Worm (Caenorhabditis elegans) whole organism, L4 larva: ENCODE data around the gene mdt-26.

ENCODE experiments used
- F44E2.7 ChIP-seq: fragments of 200-800 bp; sonication (Bioruptor generic); IDR thresholded peaks from 2 replicates; pipeline ENCODE4 v2.1.2; 2022; ENCODE audit warnings: missing genetic modification characterization, missing compliant biosample characterization
- ctbp-1 ChIP-seq: fragments of 200-800 bp; sonication (Bioruptor generic); IDR thresholded peaks from 2 replicates; pipeline ENCODE4 v1.3.6; 2022; ENCODE audit warnings: missing genetic modification reagents, missing genetic modification characterization, missing compliant biosample characterization
- daf-19 ChIP-seq: fragments of 200-800 bp; sonication (Bioruptor generic); conservative IDR thresholded peaks from 2 replicates; pipeline ENCODE4 v1.3.6; 2022; ENCODE audit warnings: missing genetic modification characterization, missing compliant biosample characterization
- fos-1 ChIP-seq: fragments of 150-350 bp; optimal IDR thresholded peaks from 2 replicates; lab custom pipeline; 2014; ENCODE audit warnings: missing biosample characterization, missing genetic modification characterization
- nhr-102 ChIP-seq: sonication (generic microtip); optimal IDR thresholded peaks from 2 replicates; lab custom pipeline; 2016; ENCODE audit warnings: mild to moderate bottlenecking, missing genetic modification characterization, moderate library complexity, missing compliant biosample characterization
- nhr-11 ChIP-seq: fragments of 150-350 bp; optimal IDR thresholded peaks from 2 replicates; lab custom pipeline; 2014; ENCODE audit warnings: missing biosample characterization, missing genetic modification characterization
- nhr-42 ChIP-seq: fragments of 200-800 bp; sonication (Bioruptor generic); IDR thresholded peaks from 2 replicates; pipeline ENCODE4 v1.3.6; 2022; ENCODE audit warnings: missing genetic modification characterization, missing compliant biosample characterization
- php-3 ChIP-seq: fragments of 200-800 bp; sonication (Bioruptor generic); IDR thresholded peaks from 2 replicates; pipeline ENCODE4 v1.3.6; 2022; ENCODE audit warnings: missing genetic modification reagents, missing genetic modification characterization, missing compliant biosample characterization
- unc-130 ChIP-seq: sonication (generic microtip); optimal IDR thresholded peaks from 2 replicates; lab custom pipeline; 2016; ENCODE audit warnings: missing genetic modification reagents, missing genetic modification characterization, missing compliant biosample characterization
- unc-39 ChIP-seq: sonication (generic microtip); optimal IDR thresholded peaks from 2 replicates; lab custom pipeline; 2017; ENCODE audit warnings: missing biosample characterization, missing genetic modification characterization

DNA sequence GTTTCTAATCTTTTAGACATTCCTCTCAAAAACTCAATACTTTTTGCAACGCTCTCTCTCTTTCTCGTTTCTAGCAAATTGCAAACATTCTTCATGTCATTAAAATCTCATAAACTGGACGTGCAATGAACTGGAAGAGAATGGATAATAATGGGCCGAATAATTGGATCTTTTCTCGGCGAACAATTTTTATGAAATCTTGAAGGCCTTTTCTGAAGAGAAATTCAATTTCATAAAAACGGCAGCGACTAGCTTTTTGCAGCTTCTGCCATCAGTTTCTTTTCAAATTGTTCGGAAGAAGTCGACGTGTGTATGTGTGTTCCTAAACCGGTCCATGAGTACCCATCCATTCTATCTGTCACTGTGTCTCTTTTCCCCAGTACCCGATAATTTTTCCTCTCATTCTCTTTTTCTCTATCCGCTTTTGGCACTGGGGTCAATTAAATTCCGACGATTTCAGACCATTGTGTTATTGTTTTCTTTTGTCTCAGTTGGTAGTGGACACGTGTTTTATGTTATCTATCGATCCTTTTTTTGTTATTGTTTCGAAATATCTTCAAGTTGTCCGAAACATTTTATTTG is 41.7 kb downstream of the mdt-26 start:
- TF ChIP-seq nhr-11 (tag; lab: Kevin White, UChicago): no peak
- TF ChIP-seq nhr-42 (GFP tag; lab: Robert Waterston, UW): no peak
- TF ChIP-seq F44E2.7 (GFP tag; lab: Robert Waterston, UW): no peak
- no peak for TF ChIP-seq daf-19
- TF ChIP-seq fos-1 (tag; lab: Kevin White, UChicago): no peak
- TF ChIP-seq unc-39 (tag; lab: Kevin White, UChicago): no peak
- no peak for TF ChIP-seq unc-130 (GFP tag; lab: Kevin White, UChicago)
- no peak for TF ChIP-seq php-3 (GFP tag; lab: Robert Waterston, UW)
- TF ChIP-seq ctbp-1: no peak
- TF ChIP-seq nhr-102: no peak
